Worm (Caenorhabditis elegans) whole organism, mixed stage, embryonic: ENCODE results near the gene gly-7.

Experiments
- M03D4.4 ChIP-seq: sonication (generic microtip); optimal IDR thresholded peaks from 2 replicates; lab custom pipeline; 2017; ENCODE audit warnings: mild to moderate bottlenecking, missing genetic modification characterization, missing compliant biosample characterization
- bed-3 ChIP-seq: fragments of 200-800 bp; sonication (Bioruptor generic); optimal IDR thresholded peaks from 3 replicates; lab custom pipeline; 2018; ENCODE audit warnings: mild to moderate bottlenecking, missing genetic modification characterization, moderate library complexity, missing compliant biosample characterization
- blmp-1 ChIP-seq: fragments of 150-350 bp; optimal IDR thresholded peaks from 2 replicates; lab custom pipeline; 2014; ENCODE audit warnings: missing biosample characterization, missing genetic modification characterization
- ceh-39 ChIP-seq: fragments of 150-350 bp; optimal IDR thresholded peaks from 2 replicates; lab custom pipeline; 2014; ENCODE audit warnings: missing biosample characterization, missing genetic modification characterization
- ceh-43 ChIP-seq: fragments of 200-800 bp; sonication (Bioruptor generic); optimal IDR thresholded peaks from 2 replicates; lab custom pipeline; 2018; ENCODE audit warnings: mild to moderate bottlenecking, missing genetic modification characterization, moderate library complexity, missing compliant biosample characterization
- ceh-83 ChIP-seq: fragments of 200-800 bp; sonication (Bioruptor generic); optimal IDR thresholded peaks from 2 replicates; lab custom pipeline; 2018; ENCODE audit warnings: mild to moderate bottlenecking, missing genetic modification characterization, missing compliant biosample characterization
- ces-1 ChIP-seq: fragments of 150-350 bp; optimal IDR thresholded peaks from 2 replicates; lab custom pipeline; 2014; ENCODE audit warnings: missing biosample characterization, missing genetic modification reagents, missing genetic modification characterization
- cnd-1 ChIP-seq: fragments of 200-800 bp; sonication (Bioruptor generic); optimal IDR thresholded peaks from 2 replicates; lab custom pipeline; 2018; ENCODE audit warnings: mild to moderate bottlenecking, missing genetic modification characterization, missing compliant biosample characterization
- drap-1 ChIP-seq: fragments of 200-800 bp; sonication (Bioruptor generic); optimal IDR thresholded peaks from 3 replicates; lab custom pipeline; 2018; ENCODE audit warnings: mild to moderate bottlenecking, missing genetic modification characterization, missing compliant biosample characterization
- elt-1 ChIP-seq: sonication (generic microtip); optimal IDR thresholded peaks from 2 replicates; lab custom pipeline; 2017; ENCODE audit warnings: missing genetic modification characterization, mild to moderate bottlenecking, missing compliant biosample characterization, antibody characterized with exemption, moderate library complexity, borderline replicate concordance; ENCODE audit not compliant: insufficient read depth
- elt-3 ChIP-seq: fragments of 150-350 bp; optimal IDR thresholded peaks from 2 replicates; lab custom pipeline; 2014; ENCODE audit warnings: missing biosample characterization, missing genetic modification characterization
- flh-1 ChIP-seq: fragments of 200-800 bp; sonication (Bioruptor generic); optimal IDR thresholded peaks from 2 replicates; lab custom pipeline; 2018; ENCODE audit warnings: mild to moderate bottlenecking, missing genetic modification characterization, moderate library complexity, missing compliant biosample characterization
- ham-2 ChIP-seq: fragments of 200-800 bp; sonication (Bioruptor generic); optimal IDR thresholded peaks from 2 replicates; lab custom pipeline; 2018; ENCODE audit warnings: mild to moderate bottlenecking, missing genetic modification characterization, missing compliant biosample characterization
- hlh-1 ChIP-seq: fragments of 150-350 bp; optimal IDR thresholded peaks from 2 replicates; lab custom pipeline; 2014; ENCODE audit warnings: missing biosample characterization, missing genetic modification reagents, missing genetic modification characterization
- lin-13 ChIP-seq: fragments of 150-350 bp; optimal IDR thresholded peaks from 2 replicates; lab custom pipeline; 2014; ENCODE audit warnings: missing biosample characterization, missing genetic modification characterization
- lin-32 ChIP-seq: fragments of 200-800 bp; sonication (Bioruptor generic); optimal IDR thresholded peaks from 2 replicates; lab custom pipeline; 2018; ENCODE audit warnings: mild to moderate bottlenecking, missing genetic modification characterization, missing compliant biosample characterization
- lsy-2 ChIP-seq: fragments of 150-350 bp; optimal IDR thresholded peaks from 2 replicates; lab custom pipeline; 2014; ENCODE audit warnings: missing biosample characterization, missing genetic modification characterization
- mep-1 ChIP-seq: fragments of 150-350 bp; optimal IDR thresholded peaks from 2 replicates; lab custom pipeline; 2017; ENCODE audit warnings: missing biosample characterization, missing genetic modification reagents, missing genetic modification characterization, inconsistent platforms
- mls-2 ChIP-seq: sonication (generic microtip); optimal IDR thresholded peaks from 2 replicates; lab custom pipeline; 2016; ENCODE audit warnings: mild to moderate bottlenecking, missing genetic modification characterization, moderate library complexity, missing compliant biosample characterization
- nhr-12 ChIP-seq: fragments of 150-350 bp; optimal IDR thresholded peaks from 2 replicates; lab custom pipeline; 2014; ENCODE audit warnings: missing biosample characterization, missing genetic modification characterization
- nhr-2 ChIP-seq: fragments of 150-350 bp; optimal IDR thresholded peaks from 2 replicates; lab custom pipeline; 2014; ENCODE audit warnings: missing biosample characterization, missing genetic modification characterization
- nhr-28 ChIP-seq: fragments of 150-350 bp; optimal IDR thresholded peaks from 2 replicates; lab custom pipeline; 2014; ENCODE audit warnings: missing biosample characterization, missing genetic modification characterization
- nhr-76 ChIP-seq: sonication (generic microtip); optimal IDR thresholded peaks from 2 replicates; lab custom pipeline; 2017; ENCODE audit warnings: missing biosample characterization, missing genetic modification characterization
- pha-4 ChIP-seq: fragments of 150-350 bp; optimal IDR thresholded peaks from 2 replicates; lab custom pipeline; 2018; ENCODE audit warnings: missing biosample characterization, missing genetic modification reagents, missing genetic modification characterization
- sem-2 ChIP-seq: fragments of 200-800 bp; sonication (Bioruptor generic); optimal IDR thresholded peaks from 2 replicates; lab custom pipeline; 2018; ENCODE audit warnings: mild to moderate bottlenecking, missing genetic modification characterization, missing compliant biosample characterization
- snpc-4 ChIP-seq: fragments of 150-350 bp; optimal IDR thresholded peaks from 2 replicates; lab custom pipeline; 2014; ENCODE audit warnings: missing biosample characterization, missing genetic modification characterization
- tbx-8 ChIP-seq: fragments of 200-800 bp; sonication (Bioruptor generic); optimal IDR thresholded peaks from 2 replicates; lab custom pipeline; 2018; ENCODE audit warnings: mild to moderate bottlenecking, missing genetic modification characterization, moderate library complexity, missing compliant biosample characterization
- unc-120 ChIP-seq: sonication (generic microtip); optimal IDR thresholded peaks from 2 replicates; lab custom pipeline; 2017; ENCODE audit warnings: missing genetic modification characterization, missing compliant biosample characterization; ENCODE audit not compliant: poor library complexity, severe bottlenecking
- unc-39 ChIP-seq: fragments of 150-350 bp; optimal IDR thresholded peaks from 2 replicates; lab custom pipeline; 2014; ENCODE audit warnings: missing biosample characterization, missing genetic modification characterization
- unc-62 ChIP-seq: fragments of 150-350 bp; optimal IDR thresholded peaks from 2 replicates; lab custom pipeline; 2014; ENCODE audit warnings: missing biosample characterization, missing genetic modification reagents, missing genetic modification characterization
- zip-8 ChIP-seq: fragments of 150-350 bp; optimal IDR thresholded peaks from 2 replicates; lab custom pipeline; 2014; ENCODE audit warnings: missing biosample characterization, missing genetic modification characterization

Gene gly-7

DNA sequence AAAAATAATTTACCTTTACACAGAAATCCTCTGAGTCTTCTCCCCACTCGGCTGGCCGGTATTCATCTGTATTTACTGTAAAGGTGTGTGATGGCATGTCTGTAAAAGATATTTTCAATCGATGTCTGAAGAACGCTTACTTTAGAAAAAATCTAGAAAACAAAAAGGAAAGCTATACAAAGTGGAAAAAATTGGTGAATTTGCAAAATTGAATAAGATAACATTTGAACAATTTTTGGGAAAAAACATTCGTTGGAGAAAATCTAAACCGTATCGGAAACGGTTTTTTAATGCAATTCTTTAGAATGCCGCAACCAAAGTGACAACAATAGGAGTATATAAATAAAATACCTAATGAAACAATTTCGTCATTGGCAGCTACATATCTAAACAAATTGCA lies 39.2 kb downstream of the gly-7 start, which contains the start of gene F36H9.5:
F36H9.5 (minus strand) TSS at position 101 of the 400 bp plus-strand sequence.
- no peak for TF ChIP-seq bed-3 (GFP tag; lab: Kevin White, UChicago)
- TF ChIP-seq ceh-43 (GFP tag; lab: Kevin White, UChicago), result no peak
- TF ChIP-seq nhr-76 (tag; lab: Kevin White, UChicago), result no peak
- TF ChIP-seq sem-2 (GFP tag; lab: Kevin White, UChicago), result no peak
- no peak for TF ChIP-seq unc-62 (GFP tag; lab: Kevin White, UChicago)
- no peak for TF ChIP-seq unc-39
- no peak for TF ChIP-seq drap-1 (GFP tag; lab: Kevin White, UChicago)
- no peak for TF ChIP-seq ham-2
- no peak for TF ChIP-seq hlh-1
- TF ChIP-seq M03D4.4 (tag; lab: Kevin White, UChicago), result no peak
- no peak for TF ChIP-seq blmp-1 (tag; lab: Kevin White, UChicago)
- TF ChIP-seq lsy-2 (tag; lab: Kevin White, UChicago), result no peak
- TF ChIP-seq lin-13 (tag; lab: Kevin White, UChicago), result no peak
- TF ChIP-seq nhr-12, result no peak
- TF ChIP-seq ceh-39 (tag; lab: Kevin White, UChicago), result no peak

DNA sequence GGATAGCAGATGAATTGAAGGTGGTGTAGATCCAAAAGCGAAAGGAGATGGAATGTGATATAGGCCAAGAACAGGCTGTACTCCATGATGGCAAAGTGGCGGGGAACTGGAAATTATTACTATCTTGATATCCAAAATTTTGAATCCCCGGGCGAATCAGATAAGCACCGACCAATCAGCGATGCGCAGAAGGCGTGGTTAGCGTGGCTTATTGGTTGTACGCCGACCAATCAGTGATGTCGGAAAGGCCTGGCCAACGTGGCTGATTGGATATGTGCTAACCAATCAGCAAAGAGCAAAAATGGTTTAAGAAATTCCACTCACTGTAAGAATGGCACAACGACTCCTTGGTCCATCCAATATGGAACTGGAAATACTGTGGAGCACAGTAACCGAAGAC lies 41.1 kb downstream of the gly-7 start:
- TF ChIP-seq cnd-1 (tag; lab: Kevin White, UChicago) (no peak), mep-1 (tag; lab: Kevin White, UChicago) (no peak), blmp-1 (tag; lab: Kevin White, UChicago) (no peak), zip-8 (tag; lab: Kevin White, UChicago) (no peak), lin-13 (tag; lab: Kevin White, UChicago) (no peak), pha-4 (no peak), elt-1 (tag; lab: Kevin White, UChicago) (no peak), nhr-2 (tag; lab: Kevin White, UChicago) (no peak), unc-62 (GFP tag; lab: Kevin White, UChicago) (no peak), ceh-43 (GFP tag; lab: Kevin White, UChicago) (no peak), mls-2 (tag; lab: Kevin White, UChicago) (no peak), sem-2 (GFP tag; lab: Kevin White, UChicago) (no peak)

DNA sequence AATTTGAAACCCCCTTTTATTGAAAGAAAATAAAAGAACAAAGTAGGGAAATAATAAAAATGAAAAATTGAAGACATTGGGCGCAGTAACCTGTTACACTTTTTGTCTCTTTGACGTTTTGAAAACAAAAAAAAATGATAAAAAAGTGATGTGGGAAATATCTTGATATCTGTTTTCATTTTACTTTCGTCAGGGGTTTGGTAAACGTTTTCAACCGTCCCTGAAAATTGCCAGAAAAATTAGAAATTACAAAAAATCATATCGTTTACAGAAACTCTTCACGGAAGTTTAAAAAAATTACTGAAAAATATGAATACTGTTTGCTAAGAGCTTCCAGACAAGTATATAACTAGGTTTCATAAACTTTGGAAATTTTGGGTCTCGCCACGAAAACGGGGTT lies 42.0 kb downstream of the gly-7 start, which contains the start of gene F36H9.4:
F36H9.4 (minus strand) TSS at position 101 of the 400 bp plus-strand sequence.
- TF ChIP-seq pha-4, result no peak
- TF ChIP-seq unc-120, result no peak
- TF ChIP-seq nhr-28 (tag; lab: Kevin White, UChicago), result no peak
- no peak for TF ChIP-seq ceh-43 (GFP tag; lab: Kevin White, UChicago)
- TF ChIP-seq lin-32 (GFP tag; lab: Kevin White, UChicago), result no peak
- no peak for TF ChIP-seq unc-62 (GFP tag; lab: Kevin White, UChicago)
- TF ChIP-seq bed-3 (GFP tag; lab: Kevin White, UChicago), result no peak
- no peak for TF ChIP-seq tbx-8 (GFP tag; lab: Kevin White, UChicago)
- TF ChIP-seq lsy-2 (tag; lab: Kevin White, UChicago), result no peak
- no peak for TF ChIP-seq zip-8 (tag; lab: Kevin White, UChicago)
- TF ChIP-seq elt-3 (tag; lab: Kevin White, UChicago), result no peak
- no peak for TF ChIP-seq ceh-83 (GFP tag; lab: Kevin White, UChicago)
- no peak for TF ChIP-seq flh-1 (GFP tag; lab: Kevin White, UChicago)
- no peak for TF ChIP-seq drap-1 (GFP tag; lab: Kevin White, UChicago)
- no peak for TF ChIP-seq lin-13 (tag; lab: Kevin White, UChicago)

DNA sequence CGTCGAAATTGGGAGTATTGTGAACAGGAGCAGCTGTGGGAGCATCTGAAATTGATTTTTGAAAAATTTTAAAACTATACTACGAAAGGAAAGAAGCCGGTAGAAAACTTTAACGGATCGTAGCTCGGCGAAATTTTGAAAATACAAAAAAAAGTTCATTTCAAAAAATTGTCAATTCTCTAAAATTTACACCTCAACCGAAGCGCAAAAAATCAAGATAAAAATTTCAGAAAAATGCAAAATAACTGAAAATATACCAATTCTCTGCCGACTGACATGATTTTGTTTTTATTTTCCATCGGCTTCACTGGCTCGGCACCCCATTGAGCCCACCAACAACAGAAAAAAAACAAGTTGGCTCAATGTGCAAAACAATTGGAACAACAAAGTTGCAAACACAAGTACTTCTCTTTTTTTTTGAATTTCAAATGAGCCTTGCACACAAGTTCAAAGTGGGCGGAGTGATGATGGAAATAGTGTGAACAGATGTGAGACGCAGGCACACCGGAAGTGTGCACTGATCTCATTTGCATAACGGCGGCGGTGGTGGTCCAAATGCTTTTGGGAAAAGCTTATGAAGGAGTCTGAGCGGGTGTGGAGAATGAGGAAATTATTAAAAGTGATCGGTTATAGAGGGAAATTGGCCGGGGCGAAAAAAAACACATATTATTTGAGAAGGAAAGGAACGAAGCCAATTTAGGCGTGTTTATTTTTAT lies 46.1 kb downstream of the gly-7 start, which contains the start of gene F36H9.7:
F36H9.7 (minus strand) TSS at position 51 of the 716 bp plus-strand sequence.
- TF ChIP-seq flh-1 (GFP tag; lab: Kevin White, UChicago) (no peak), ces-1 (GFP tag; lab: Kevin White, UChicago) (peak; percentile 78), snpc-4 (tag; lab: Kevin White, UChicago) (no peak)
